Fruit fly (Drosophila melanogaster) whole organism, prepupa: ENCODE data around the gene CG15717.

ENCODE experiments used
- Blimp-1 ChIP-seq: fragments of 200-800 bp; sonication (Bioruptor generic); optimal IDR thresholded peaks from 3 replicates; lab custom pipeline; 2017; ENCODE audit warnings: missing biosample characterization, missing genetic modification characterization, mild to moderate bottlenecking, moderate library complexity, missing genetic modification reagents
- CG10631 ChIP-seq: fragments of 200-800 bp; sonication (Bioruptor generic); optimal IDR thresholded peaks from 2 replicates; lab custom pipeline; 2016; ENCODE audit warnings: missing biosample characterization, missing genetic modification characterization
- CG10669 ChIP-seq: fragments of 200-800 bp; sonication (Bioruptor generic); optimal IDR thresholded peaks from 3 replicates; lab custom pipeline; 2018; ENCODE audit warnings: missing biosample characterization, mild to moderate bottlenecking, missing genetic modification characterization, moderate library complexity
- CG1621 ChIP-seq: fragments of 200-800 bp; sonication (Bioruptor generic); optimal IDR thresholded peaks from 3 replicates; lab custom pipeline; 2018; ENCODE audit warnings: missing biosample characterization, mild to moderate bottlenecking, missing genetic modification characterization
- CG3032 ChIP-seq: fragments of 200-800 bp; optimal IDR thresholded peaks from 2 replicates; lab custom pipeline; 2019; ENCODE audit warnings: missing biosample characterization, mild to moderate bottlenecking, missing genetic modification characterization, moderate library complexity
- CG32006 ChIP-seq: fragments of 200-800 bp; sonication (Bioruptor generic); optimal IDR thresholded peaks from 3 replicates; lab custom pipeline; 2017; ENCODE audit warnings: missing biosample characterization, mild to moderate bottlenecking, missing genetic modification characterization
- CG3919 ChIP-seq: fragments of 200-800 bp; sonication (Bioruptor generic); optimal IDR thresholded peaks from 3 replicates; lab custom pipeline; 2016; ENCODE audit warnings: missing biosample characterization, missing genetic modification characterization
- CG4318 ChIP-seq: fragments of 200-800 bp; sonication (Bioruptor generic); optimal IDR thresholded peaks from 3 replicates; lab custom pipeline; 2017; ENCODE audit warnings: missing biosample characterization, mild to moderate bottlenecking, missing genetic modification characterization
- CG6163 ChIP-seq: fragments of 200-800 bp; sonication (Bioruptor generic); IDR thresholded peaks from 3 replicates; pipeline ENCODE4 v1.3.6; 2022; ENCODE audit warnings: missing biosample characterization, missing genetic modification characterization
- CG6276 ChIP-seq: fragments of 200-800 bp; sonication (Bioruptor generic); optimal IDR thresholded peaks from 2 replicates; lab custom pipeline; 2017; ENCODE audit warnings: missing biosample characterization, mild to moderate bottlenecking, missing genetic modification characterization
- CG6792 ChIP-seq: fragments of 200-800 bp; sonication (Bioruptor generic); optimal IDR thresholded peaks from 3 replicates; lab custom pipeline; 2016; ENCODE audit warnings: missing biosample characterization, missing genetic modification characterization
- CG6854 ChIP-seq: fragments of 200-800 bp; sonication (Bioruptor generic); optimal IDR thresholded peaks from 2 replicates; lab custom pipeline; 2017; ENCODE audit warnings: missing biosample characterization, mild to moderate bottlenecking, missing genetic modification characterization
- CG7368 ChIP-seq: fragments of 200-800 bp; sonication (Bioruptor generic); optimal IDR thresholded peaks from 3 replicates; lab custom pipeline; 2016; ENCODE audit warnings: missing biosample characterization, missing genetic modification characterization
- CG8119 ChIP-seq: fragments of 200-800 bp; sonication (Bioruptor generic); IDR thresholded peaks from 3 replicates; pipeline ENCODE4 v1.3.6; 2022; ENCODE audit warnings: missing biosample characterization, missing genetic modification characterization
- CG8632 ChIP-seq: fragments of 200-800 bp; sonication (Bioruptor generic); optimal IDR thresholded peaks from 3 replicates; lab custom pipeline; 2016; ENCODE audit warnings: missing biosample characterization, missing genetic modification characterization
- CG9139 ChIP-seq: fragments of 200-800 bp; sonication (Bioruptor generic); optimal IDR thresholded peaks from 3 replicates; lab custom pipeline; 2017; ENCODE audit warnings: missing biosample characterization, mild to moderate bottlenecking, missing genetic modification characterization
- Eip75B ChIP-seq: fragments of 200-800 bp; sonication (Bioruptor generic); optimal IDR thresholded peaks from 3 replicates; lab custom pipeline; 2016; ENCODE audit warnings: missing biosample characterization, missing genetic modification characterization
- Eip78C ChIP-seq: fragments of 200-800 bp; sonication (Bioruptor generic); peaks from one replicate; lab custom pipeline; 2016; ENCODE audit warnings: missing biosample characterization, missing genetic modification characterization
- Eip93F ChIP-seq: fragments of 200-800 bp; sonication (Bioruptor generic); optimal IDR thresholded peaks from 2 replicates; lab custom pipeline; 2016; ENCODE audit warnings: missing biosample characterization, mild to moderate bottlenecking, missing genetic modification characterization
- Ets21C ChIP-seq: fragments of 200-800 bp; sonication (Bioruptor generic); optimal IDR thresholded peaks from 3 replicates; lab custom pipeline; 2016; ENCODE audit warnings: missing biosample characterization, missing genetic modification characterization
- Ets96B ChIP-seq: fragments of 200-800 bp; optimal IDR thresholded peaks from 2 replicates; lab custom pipeline; 2019; ENCODE audit warnings: missing biosample characterization, mild to moderate bottlenecking, missing genetic modification characterization, moderate library complexity
- Hr38 ChIP-seq: sonication (Bioruptor generic); optimal IDR thresholded peaks from 2 replicates; lab custom pipeline; 2016; ENCODE audit warnings: missing biosample characterization, missing genetic modification characterization
- Hr39 ChIP-seq: fragments of 200-800 bp; sonication (Bioruptor generic); optimal IDR thresholded peaks from 2 replicates; lab custom pipeline; 2016; ENCODE audit warnings: missing biosample characterization, missing genetic modification characterization
- Hr4 ChIP-seq: fragments of 200-800 bp; sonication (Bioruptor generic); optimal IDR thresholded peaks from 3 replicates; lab custom pipeline; 2016; ENCODE audit warnings: missing biosample characterization, missing genetic modification characterization
- Lpt ChIP-seq: fragments of 200-800 bp; sonication (Bioruptor generic); optimal IDR thresholded peaks from 3 replicates; lab custom pipeline; 2016; ENCODE audit warnings: missing biosample characterization, missing genetic modification characterization
- Met ChIP-seq: fragments of 200-800 bp; sonication (Bioruptor generic); optimal IDR thresholded peaks from 3 replicates; lab custom pipeline; 2016; ENCODE audit warnings: missing biosample characterization, missing genetic modification characterization
- OdsH ChIP-seq: fragments of 200-800 bp; sonication (Bioruptor generic); optimal IDR thresholded peaks from 3 replicates; lab custom pipeline; 2016; ENCODE audit warnings: missing biosample characterization, missing genetic modification characterization
- Sox14 ChIP-seq: fragments of 200-800 bp; sonication (Bioruptor generic); optimal IDR thresholded peaks from 3 replicates; lab custom pipeline; 2016; ENCODE audit warnings: missing biosample characterization, missing genetic modification characterization
- Sox15 ChIP-seq: fragments of 200-800 bp; sonication (Bioruptor generic); optimal IDR thresholded peaks from 3 replicates; lab custom pipeline; 2016; ENCODE audit warnings: missing biosample characterization, missing genetic modification characterization
- acj6 ChIP-seq: fragments of 200-800 bp; sonication (Bioruptor generic); optimal IDR thresholded peaks from 3 replicates; lab custom pipeline; 2016; ENCODE audit warnings: missing biosample characterization, missing genetic modification characterization
- dsx ChIP-seq: fragments of 200-800 bp; optimal IDR thresholded peaks from 3 replicates; lab custom pipeline; 2019; ENCODE audit warnings: missing biosample characterization, mild to moderate bottlenecking, missing genetic modification characterization, moderate library complexity; ENCODE audit not compliant: poor library complexity, severe bottlenecking
- eg ChIP-seq: fragments of 200-800 bp; sonication (Bioruptor generic); IDR thresholded peaks from 3 replicates; pipeline ENCODE4 v1.3.6; 2022; ENCODE audit warnings: missing biosample characterization, missing genetic modification characterization
- esn ChIP-seq: fragments of 200-800 bp; sonication (Bioruptor generic); optimal IDR thresholded peaks from 2 replicates; lab custom pipeline; 2016; ENCODE audit warnings: missing biosample characterization, mild to moderate bottlenecking, missing genetic modification characterization, moderate library complexity
- fd59A ChIP-seq: fragments of 200-800 bp; sonication (Bioruptor generic); optimal IDR thresholded peaks from 2 replicates; lab custom pipeline; 2017; ENCODE audit warnings: missing biosample characterization, mild to moderate bottlenecking, missing genetic modification characterization, missing genetic modification reagents
- fkh ChIP-seq: fragments of 200-800 bp; sonication (Bioruptor generic); optimal IDR thresholded peaks from 3 replicates; lab custom pipeline; 2017; ENCODE audit warnings: missing biosample characterization, mild to moderate bottlenecking, missing genetic modification characterization, moderate library complexity
- lz ChIP-seq: fragments of 200-800 bp; sonication (Bioruptor generic); optimal IDR thresholded peaks from 3 replicates; lab custom pipeline; 2016; ENCODE audit warnings: missing biosample characterization, missing genetic modification characterization
- spab ChIP-seq: fragments of 200-800 bp; sonication (Bioruptor generic); optimal IDR thresholded peaks from 2 replicates; lab custom pipeline; 2017; ENCODE audit warnings: missing biosample characterization, mild to moderate bottlenecking, missing genetic modification characterization, missing genetic modification reagents
- ss ChIP-seq, 2 experiments: fragments of 200-800 bp; sonication (Bioruptor generic); optimal IDR thresholded peaks; 2 replicates in 1 of 2; 3 replicates in 1 of 2; lab custom pipeline; 2017 to 2018; ENCODE audit warnings: mild to moderate bottlenecking in 2 of 2, missing biosample characterization in 2 of 2, missing genetic modification characterization in 2 of 2, moderate library complexity in 1 of 2
- svp ChIP-seq: fragments of 200-800 bp; sonication (Bioruptor generic); peaks from one replicate; lab custom pipeline; 2016; ENCODE audit warnings: missing biosample characterization, missing genetic modification characterization
- topi ChIP-seq: fragments of 200-800 bp; sonication (Bioruptor generic); optimal IDR thresholded peaks from 3 replicates; lab custom pipeline; 2016; ENCODE audit warnings: missing biosample characterization, missing genetic modification characterization
- vri ChIP-seq: fragments of 200-800 bp; sonication (Bioruptor generic); optimal IDR thresholded peaks from 3 replicates; lab custom pipeline; 2016; ENCODE audit warnings: missing biosample characterization, mild to moderate bottlenecking, missing genetic modification characterization

CG15717 gene

dm6 chrX:13128750-13129152 is at the start of gene CG15717, which contains the start of the genes CG32638 and MFS10:
Gene CG15717, plus strand, starts transcription at chrX:13128952.
Gene CG32638, minus strand, starts transcription at chrX:13128794.
Gene MFS10, plus strand, starts transcription at chrX:13129018.
- TF ChIP-seq fkh (GFP tag; lab: Kevin White, UChicago), result peak; percentile 54
- peak; percentile 30; the same call in 1 of the 3 replicates for TF ChIP-seq eg (GFP tag; lab: Robert Waterston, UW)
- TF ChIP-seq Lpt (GFP tag; lab: Kevin White, UChicago), result no peak
- peak; percentile 33 for TF ChIP-seq esn (GFP tag; lab: Kevin White, UChicago)
- no peak for TF ChIP-seq CG7368
- peak; percentile 14 for TF ChIP-seq dsx (GFP tag; lab: Kevin White, UChicago)
- peak; percentile 25 for TF ChIP-seq Eip75B (GFP tag; lab: Kevin White, UChicago)
- peak; percentile 21 for TF ChIP-seq topi (GFP tag; lab: Kevin White, UChicago)
- peak; percentile 14 for TF ChIP-seq Sox14 (GFP tag; lab: Kevin White, UChicago)
- TF ChIP-seq spab, result no peak
- TF ChIP-seq CG3919 (GFP tag; lab: Kevin White, UChicago), result no peak
- TF ChIP-seq CG6163, result peak; percentile 29; the same call in 1 of the 3 replicates
- TF ChIP-seq Eip78C (GFP tag; lab: Kevin White, UChicago), result peak; percentile 78
- TF ChIP-seq svp (GFP tag; lab: Kevin White, UChicago), result peak; percentile 76

DNA sequence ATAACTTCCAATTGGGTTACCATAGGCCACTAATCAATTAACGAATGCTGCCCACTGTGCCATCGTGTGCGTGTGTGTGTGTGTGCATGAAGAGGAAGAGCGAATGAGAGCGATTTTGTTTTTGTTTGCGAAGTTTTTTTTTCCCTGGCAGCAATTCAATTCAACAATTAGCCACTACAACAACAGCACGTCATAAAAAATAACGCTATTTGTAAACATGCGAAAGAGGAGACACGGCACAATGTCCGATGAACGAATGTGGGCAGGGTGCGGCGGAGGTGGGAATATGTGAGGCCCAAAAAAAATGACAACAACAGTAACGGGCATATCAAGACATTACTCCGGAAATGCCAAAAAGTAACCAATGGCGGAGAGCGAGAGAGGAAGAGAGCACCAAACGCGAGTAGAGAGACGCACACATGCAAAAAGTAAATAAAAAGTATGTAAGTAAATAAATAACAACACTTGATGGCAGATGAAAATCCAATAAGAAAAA is 41.4 kb upstream of the CG15717 start:
- no peak for TF ChIP-seq Sox15 (GFP tag; lab: Kevin White, UChicago)
- no peak for TF ChIP-seq CG6792 (GFP tag; lab: Kevin White, UChicago)
- TF ChIP-seq CG10631, result no peak
- no peak for TF ChIP-seq dsx (GFP tag; lab: Kevin White, UChicago)
- peak; percentile 39 for TF ChIP-seq Hr4 (GFP tag; lab: Kevin White, UChicago)
- TF ChIP-seq CG4318 (GFP tag; lab: Kevin White, UChicago), result no peak
- peak; percentile 18 for TF ChIP-seq CG8632
- TF ChIP-seq CG6276 (GFP tag; lab: Kevin White, UChicago), result peak; percentile 30
- peak; percentile 29 for TF ChIP-seq lz (GFP tag; lab: Kevin White, UChicago)
- TF ChIP-seq eg (GFP tag; lab: Robert Waterston, UW), result peak; percentile 26; the same call in 1 of the 3 replicates
- TF ChIP-seq CG6854 (GFP tag; lab: Kevin White, UChicago), result peak; percentile 45
- TF ChIP-seq CG7368, result peak; percentile 14
- TF ChIP-seq vri (GFP tag; lab: Kevin White, UChicago), result no peak
- no peak for TF ChIP-seq CG3032 (tag; lab: Kevin White, UChicago)
- TF ChIP-seq Eip78C (GFP tag; lab: Kevin White, UChicago), result peak; percentile 26
- no peak for TF ChIP-seq CG1621 (tag; lab: Kevin White, UChicago)
- peak; percentile 88 for TF ChIP-seq fkh (GFP tag; lab: Kevin White, UChicago)

- TF ChIP-seq CG10631 (peak; percentile 1), fkh (GFP tag; lab: Kevin White, UChicago) (peak; percentile 87), spab (no peak), Lpt (GFP tag; lab: Kevin White, UChicago) (no peak), acj6 (no peak), topi (GFP tag; lab: Kevin White, UChicago) (peak; percentile 7), Hr4 (GFP tag; lab: Kevin White, UChicago) (peak; percentile 49), lz (GFP tag; lab: Kevin White, UChicago) (no peak), Ets21C (GFP tag; lab: Kevin White, UChicago) (peak; percentile 13), Eip75B (GFP tag; lab: Kevin White, UChicago) (no peak), vri (GFP tag; lab: Kevin White, UChicago) (no peak), ss (GFP tag; optimal IDR thresholded peaks at IDR 0.05; lab: Kevin White, UChicago) (no peak), CG9139 (GFP tag; lab: Kevin White, UChicago) (no peak), CG32006 (GFP tag; lab: Kevin White, UChicago) (peak; percentile 53), Met (GFP tag; lab: Kevin White, UChicago) (no peak), dsx (GFP tag; lab: Kevin White, UChicago) (no peak), Sox15 (GFP tag; lab: Kevin White, UChicago) (no peak), CG3032 (tag; lab: Kevin White, UChicago) (no peak), OdsH (peak; percentile 32), CG10669 (peak; percentile 19), Hr38 (GFP tag; lab: Kevin White, UChicago) (no peak), fd59A (GFP tag; lab: Kevin White, UChicago) (no peak), Blimp-1 (GFP tag; lab: Kevin White, UChicago) (no peak), Eip93F (GFP tag; lab: Kevin White, UChicago) (no peak), CG6854 (GFP tag; lab: Kevin White, UChicago) (no peak), Ets96B (no peak), CG8119 (GFP tag; lab: Robert Waterston, UW) (no peak), CG7368 (no peak), CG3919 (GFP tag; lab: Kevin White, UChicago) (no peak), eg (GFP tag; lab: Robert Waterston, UW) (no peak), Hr39 (GFP tag; lab: Kevin White, UChicago) (peak; percentile 32), CG8632 (no peak), svp (GFP tag; lab: Kevin White, UChicago) (peak; percentile 67)
Measured at dm6 chrX:13088025-13088805, 40.5 kb upstream of the CG15717 start.
